Worm (Caenorhabditis elegans): ENCODE measurements around the gene eif-3.L.

DNA sequence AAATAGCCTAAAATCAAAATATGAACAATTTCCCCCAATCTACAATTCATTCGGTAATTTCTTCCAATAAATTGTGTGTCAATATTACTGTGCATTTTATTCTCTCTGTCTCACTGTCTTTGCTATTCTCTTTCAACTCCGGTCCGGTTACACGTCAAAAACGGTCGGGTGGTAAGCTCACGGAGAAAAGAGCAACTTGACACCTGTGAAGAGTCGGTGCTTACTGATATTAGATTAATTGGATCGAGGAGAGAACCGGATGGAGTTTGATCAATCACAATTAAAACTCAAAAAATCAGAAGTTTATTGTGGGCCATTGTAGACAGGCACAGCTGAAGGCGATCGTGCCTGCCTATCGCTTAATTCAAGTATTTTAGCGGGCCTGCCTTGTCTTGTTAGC is 47.4 kb downstream of the eif-3.L start:
- no peak for TF ChIP-seq aly-1 (tag; optimal IDR thresholded peaks at IDR 0.05)
- TF ChIP-seq ama-1 (optimal IDR thresholded peaks at IDR 0.05) = no peak
- TF ChIP-seq flt-1 (GFP tag; IDR thresholded peaks at IDR 0.05) = no peak
- TF ChIP-seq tbx-37 (GFP tag; conservative IDR thresholded peaks at IDR 0.05) = no peak
- no peak for TF ChIP-seq sea-1 (GFP tag; conservative IDR thresholded peaks at IDR 0.05)
- TF ChIP-seq hmbx-1 (tag; optimal IDR thresholded peaks at IDR 0.05) = no peak
- TF ChIP-seq pes-1 (GFP tag; IDR thresholded peaks at IDR 0.05) = no peak
- no peak for TF ChIP-seq ets-7 (tag; optimal IDR thresholded peaks at IDR 0.05)
- TF ChIP-seq B0310.2 (tag; optimal IDR thresholded peaks at IDR 0.05) = no peak
